Worm (Caenorhabditis elegans) whole organism, L4/young adult: ENCODE measurements around the gene sir-2.3.

Experiments
- dao-5 ChIP-seq: sonication (generic microtip); optimal IDR thresholded peaks from 2 replicates; lab custom pipeline; 2016; ENCODE audit warnings: missing genotype, missing genetic modification characterization, moderate library complexity, missing compliant biosample characterization
- him-1 ChIP-seq: sonication (generic microtip); optimal IDR thresholded peaks from 2 replicates; lab custom pipeline; 2016; ENCODE audit warnings: missing genotype, missing genetic modification reagents, missing genetic modification characterization, missing compliant biosample characterization

DNA sequence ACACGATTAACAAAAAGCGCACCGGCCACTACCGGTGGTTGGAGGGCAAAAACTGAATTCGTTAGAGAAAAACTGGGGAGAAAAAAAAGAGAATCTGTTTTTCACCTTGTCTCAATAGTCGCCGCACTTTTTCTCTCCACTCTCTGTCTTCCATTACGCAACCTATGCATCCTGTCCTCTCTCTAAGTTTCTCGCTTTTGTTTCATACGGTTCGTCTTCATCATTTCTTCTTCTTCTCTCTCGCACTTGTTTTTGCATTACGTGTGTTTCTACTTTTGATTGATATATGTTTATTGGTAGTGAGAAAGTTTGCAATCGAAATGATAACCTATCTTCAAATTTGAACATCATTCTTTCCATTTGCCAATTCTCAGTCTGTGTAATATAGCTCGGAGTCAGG, 10.9 kb upstream of the sir-2.3 start:
- TF ChIP-seq him-1 (no peak), dao-5 (no peak)
